Fruit fly (Drosophila melanogaster) whole organism, embryonic: ENCODE results near the gene CG11396.

Experiments used
- Blimp-1 ChIP-seq: fragments of 200-800 bp; sonication (Bioruptor generic); optimal IDR thresholded peaks from 3 replicates; lab custom pipeline; 2018; ENCODE audit warnings: missing biosample characterization, missing genetic modification characterization, mild to moderate bottlenecking, moderate library complexity, missing genetic modification reagents
- CG13775 ChIP-seq: fragments of 200-800 bp; sonication (Bioruptor generic); optimal IDR thresholded peaks from 3 replicates; lab custom pipeline; 2017; ENCODE audit warnings: missing biosample characterization, mild to moderate bottlenecking, missing genetic modification characterization
- CG13894 ChIP-seq: fragments of 200-800 bp; sonication (Bioruptor generic); optimal IDR thresholded peaks from 3 replicates; lab custom pipeline; 2018; ENCODE audit warnings: missing biosample characterization, mild to moderate bottlenecking, missing genetic modification characterization, moderate library complexity
- CG14441 ChIP-seq: fragments of 200-800 bp; sonication (Bioruptor generic); IDR thresholded peaks from 2 replicates; pipeline ENCODE4 v1.3.6; 2022; ENCODE audit warnings: missing biosample characterization, missing genetic modification characterization
- CG15073 ChIP-seq: fragments of 200-800 bp; sonication (Bioruptor generic); optimal IDR thresholded peaks from 2 replicates; lab custom pipeline; 2016; ENCODE audit warnings: missing biosample characterization, missing genetic modification characterization
- CG15514 ChIP-seq: fragments of 200-800 bp; sonication (Bioruptor generic); optimal IDR thresholded peaks from 3 replicates; lab custom pipeline; 2017; ENCODE audit warnings: missing biosample characterization, missing genetic modification characterization, mild to moderate bottlenecking, moderate library complexity, missing genetic modification reagents
- CG1603 ChIP-seq: fragments of 200-800 bp; sonication (Bioruptor generic); optimal IDR thresholded peaks from 2 replicates; lab custom pipeline; 2019; ENCODE audit warnings: missing biosample characterization, mild to moderate bottlenecking, missing genetic modification characterization, moderate library complexity
- CG17359 ChIP-seq: fragments of 200-800 bp; sonication (Bioruptor generic); optimal IDR thresholded peaks from 3 replicates; lab custom pipeline; 2018; ENCODE audit warnings: missing biosample characterization, mild to moderate bottlenecking, missing genetic modification characterization, moderate library complexity
- CG3407 ChIP-seq: fragments of 200-800 bp; sonication (Bioruptor generic); optimal IDR thresholded peaks from 2 replicates; lab custom pipeline; 2018; ENCODE audit warnings: missing biosample characterization, mild to moderate bottlenecking, missing genetic modification characterization
- CG6175 ChIP-seq: fragments of 200-800 bp; sonication (Bioruptor generic); IDR thresholded peaks from 3 replicates; pipeline ENCODE4 v1.3.6; 2022; ENCODE audit warnings: missing biosample characterization, missing genetic modification characterization
- CG6272 ChIP-seq: fragments of 200-800 bp; sonication (Bioruptor generic); IDR thresholded peaks from 2 replicates; pipeline ENCODE4 v1.3.6; 2022; ENCODE audit warnings: missing biosample characterization, missing genetic modification characterization
- CG7786 ChIP-seq: fragments of 200-800 bp; sonication (Bioruptor generic); optimal IDR thresholded peaks from 2 replicates; lab custom pipeline; 2016; ENCODE audit warnings: missing biosample characterization, missing genetic modification characterization
- CG7928 ChIP-seq: fragments of 200-800 bp; sonication (Bioruptor generic); optimal IDR thresholded peaks from 2 replicates; lab custom pipeline; 2017; ENCODE audit warnings: missing biosample characterization, mild to moderate bottlenecking, missing genetic modification characterization
- CG7963 ChIP-seq: fragments of 200-800 bp; sonication (Bioruptor generic); IDR thresholded peaks from 3 replicates; pipeline ENCODE4 v1.3.6; 2022; ENCODE audit warnings: missing biosample characterization, missing genetic modification characterization; ENCODE audit not compliant: partially characterized antibody
- CG9437 ChIP-seq: fragments of 200-800 bp; sonication (Bioruptor generic); optimal IDR thresholded peaks from 2 replicates; lab custom pipeline; 2018; ENCODE audit warnings: missing biosample characterization, mild to moderate bottlenecking, missing genetic modification characterization
- Dad ChIP-seq: fragments of 200-800 bp; sonication (Bioruptor generic); optimal IDR thresholded peaks from 3 replicates; lab custom pipeline; 2016; ENCODE audit warnings: missing biosample characterization, missing genetic modification characterization
- ERR ChIP-seq: fragments of 200-800 bp; sonication (Bioruptor generic); optimal IDR thresholded peaks from 2 replicates; lab custom pipeline; 2016; ENCODE audit warnings: missing biosample characterization, missing genetic modification characterization
- HHEX ChIP-seq: fragments of 200-800 bp; sonication (Bioruptor generic); optimal IDR thresholded peaks from 3 replicates; lab custom pipeline; 2017; ENCODE audit warnings: missing biosample characterization, mild to moderate bottlenecking, missing genetic modification characterization, missing genetic modification reagents
- HLH54F ChIP-seq: fragments of 200-800 bp; sonication (Bioruptor generic); optimal IDR thresholded peaks from 3 replicates; lab custom pipeline; 2016; ENCODE audit warnings: missing biosample characterization, missing genetic modification characterization
- Med ChIP-seq: fragments of 200-800 bp; sonication (Bioruptor generic); peaks from one replicate; lab custom pipeline; 2016; ENCODE audit warnings: missing biosample characterization, missing genetic modification characterization, mild to moderate bottlenecking, inconsistent platforms, moderate library complexity
- Oaz ChIP-seq: fragments of 200-800 bp; sonication (Bioruptor generic); IDR thresholded peaks from 2 replicates; pipeline ENCODE4 v1.3.6; 2022; ENCODE audit warnings: missing biosample characterization, missing genetic modification characterization
- Vsx1 ChIP-seq: fragments of 200-800 bp; sonication (Bioruptor generic); optimal IDR thresholded peaks from 2 replicates; lab custom pipeline; 2017; ENCODE audit warnings: missing biosample characterization, mild to moderate bottlenecking, missing genetic modification characterization, missing genetic modification reagents
- abd-A ChIP-seq: fragments of 200-800 bp; sonication (Bioruptor generic); optimal IDR thresholded peaks from 3 replicates; lab custom pipeline; 2019; ENCODE audit warnings: missing biosample characterization, mild to moderate bottlenecking, missing genetic modification characterization, moderate library complexity
- aop ChIP-seq: fragments of 200-800 bp; sonication (Bioruptor generic); IDR thresholded peaks from 2 replicates; pipeline ENCODE4 v1.3.6; 2022; ENCODE audit warnings: missing biosample characterization, missing genetic modification characterization
- ase ChIP-seq: fragments of 200-800 bp; sonication (Bioruptor generic); IDR thresholded peaks from 3 replicates; pipeline ENCODE4 v1.3.6; 2022; ENCODE audit warnings: missing biosample characterization, missing genetic modification characterization
- bbx ChIP-seq: fragments of 200-800 bp; sonication (Bioruptor generic); IDR thresholded peaks from 2 replicates; pipeline ENCODE4 v1.3.6; 2022; ENCODE audit warnings: missing biosample characterization, missing genetic modification characterization; ENCODE audit not compliant: partially characterized antibody
- cato ChIP-seq: fragments of 200-800 bp; sonication (Bioruptor generic); optimal IDR thresholded peaks from 2 replicates; lab custom pipeline; 2016; ENCODE audit warnings: missing biosample characterization, missing genetic modification characterization, borderline replicate concordance
- crp ChIP-seq, 2 experiments: fragments of 200-800 bp; sonication (Bioruptor generic); optimal IDR thresholded peaks; 2 replicates in 1 of 2; 3 replicates in 1 of 2; lab custom pipeline; 2017; ENCODE audit warnings: missing biosample characterization in 2 of 2, missing genetic modification characterization in 2 of 2, mild to moderate bottlenecking in 1 of 2, moderate library complexity in 1 of 2
- ewg ChIP-seq: fragments of 200-800 bp; sonication (Bioruptor generic); optimal IDR thresholded peaks from 3 replicates; lab custom pipeline; 2017; ENCODE audit warnings: mild to moderate bottlenecking, missing biosample characterization, missing genetic modification reagents, missing genetic modification characterization
- gce ChIP-seq: fragments of 200-800 bp; sonication (Bioruptor generic); IDR thresholded peaks from 3 replicates; pipeline ENCODE4 v1.3.6; 2022; ENCODE audit warnings: missing biosample characterization, missing genetic modification characterization
- grau ChIP-seq: fragments of 200-800 bp; optimal IDR thresholded peaks from 3 replicates; lab custom pipeline; 2019; ENCODE audit warnings: missing biosample characterization, mild to moderate bottlenecking, missing genetic modification characterization, moderate library complexity
- gsb ChIP-seq: fragments of 200-800 bp; sonication (Bioruptor generic); IDR thresholded peaks from 2 replicates; pipeline ENCODE4 v1.3.6; 2022; ENCODE audit warnings: missing biosample characterization, missing genetic modification characterization
- nau ChIP-seq: fragments of 200-800 bp; sonication (Bioruptor generic); optimal IDR thresholded peaks from 3 replicates; lab custom pipeline; 2017; ENCODE audit warnings: missing biosample characterization, mild to moderate bottlenecking, missing genetic modification characterization, missing genetic modification reagents
- onecut ChIP-seq: fragments of 200-800 bp; sonication (Bioruptor generic); IDR thresholded peaks from 2 replicates; pipeline ENCODE4 v1.3.6; 2022; ENCODE audit warnings: missing biosample characterization, missing genetic modification characterization
- otp ChIP-seq: fragments of 200-800 bp; sonication (Bioruptor generic); IDR thresholded peaks from 3 replicates; pipeline ENCODE4, ENCODE4 v1.3.6; 2022; ENCODE audit warnings: missing biosample characterization, missing genetic modification characterization
- run ChIP-seq: fragments of 200-800 bp; sonication (Bioruptor generic); optimal IDR thresholded peaks from 3 replicates; lab custom pipeline; 2018; ENCODE audit warnings: missing biosample characterization, mild to moderate bottlenecking, missing genetic modification characterization
- sens ChIP-seq: fragments of 200-800 bp; sonication (Bioruptor generic); peaks from one replicate; lab custom pipeline; 2016; ENCODE audit warnings: missing biosample characterization, missing genetic modification characterization
- sisA ChIP-seq: fragments of 200-800 bp; sonication (Bioruptor generic); IDR thresholded peaks from 2 replicates; pipeline ENCODE4 v1.3.6; 2022; ENCODE audit warnings: missing biosample characterization, missing genetic modification characterization
- zen ChIP-seq: fragments of 200-800 bp; sonication (Bioruptor generic); optimal IDR thresholded peaks from 3 replicates; lab custom pipeline; 2018; ENCODE audit warnings: missing biosample characterization, mild to moderate bottlenecking, missing genetic modification characterization, moderate library complexity

CG11396 gene

dm6 chr3L:20755585-20755984 is 32.4 kb downstream of the CG11396 start, which contains the start of gene CG33912:
CG33912 (minus strand) TSS chr3L:20755685.
- no peak for TF ChIP-seq crp (GFP tag; optimal IDR thresholded peaks at IDR 0.05; lab: Kevin White, UChicago)
- no peak for TF ChIP-seq ewg (GFP tag; lab: Kevin White, UChicago)
- no peak for TF ChIP-seq Vsx1 (GFP tag; lab: Kevin White, UChicago)
- TF ChIP-seq aop (GFP tag; lab: Robert Waterston, UW): no peak
- no peak for TF ChIP-seq gce
- no peak for TF ChIP-seq nau (GFP tag; lab: Kevin White, UChicago)
- TF ChIP-seq CG7963 (GFP tag; lab: Robert Waterston, UW): no peak
- no peak for TF ChIP-seq HHEX (GFP tag; lab: Kevin White, UChicago)

dm6 chr3L:20752964-20753363 is 35.0 kb downstream of the CG11396 start:
- no peak for TF ChIP-seq CG6272 (GFP tag; lab: Robert Waterston, UW)
- TF ChIP-seq zen (tag; lab: Kevin White, UChicago): no peak
- no peak for TF ChIP-seq otp (GFP tag; lab: Robert Waterston, UW)
- no peak for TF ChIP-seq Blimp-1 (GFP tag; lab: Kevin White, UChicago)
- TF ChIP-seq CG7928 (GFP tag; lab: Kevin White, UChicago): no peak
- TF ChIP-seq CG6175 (GFP tag; lab: Robert Waterston, UW): no peak
- TF ChIP-seq CG15514: no peak
- TF ChIP-seq run (tag; lab: Kevin White, UChicago): no peak
- TF ChIP-seq CG15073 (GFP tag; lab: Kevin White, UChicago): no peak
- peak; percentile 49 for TF ChIP-seq Med (GFP tag; lab: Kevin White, UChicago)
- TF ChIP-seq sisA (GFP tag; lab: Robert Waterston, UW): no peak
- no peak for TF ChIP-seq cato (GFP tag; lab: Kevin White, UChicago)
- TF ChIP-seq CG9437 (GFP tag; lab: Kevin White, UChicago): no peak
- no peak for TF ChIP-seq Oaz (GFP tag; lab: Robert Waterston, UW)
- no peak for TF ChIP-seq ase (GFP tag; lab: Robert Waterston, UW)
- no peak for TF ChIP-seq CG17359 (tag; lab: Kevin White, UChicago)
- no peak for TF ChIP-seq Dad
- no peak for TF ChIP-seq grau (tag; lab: Kevin White, UChicago)
- peak; percentile 35; the same call in 1 of the 2 replicates for TF ChIP-seq onecut (GFP tag; lab: Robert Waterston, UW)
- no peak for TF ChIP-seq CG14441 (GFP tag; lab: Robert Waterston, UW)
- peak; percentile 68 for TF ChIP-seq CG13894 (tag; lab: Kevin White, UChicago)
- TF ChIP-seq CG7786 (GFP tag; lab: Kevin White, UChicago): no peak
- TF ChIP-seq bbx (GFP tag; lab: Robert Waterston, UW): no peak
- peak; percentile 68 for TF ChIP-seq CG13775 (GFP tag; lab: Kevin White, UChicago)
- TF ChIP-seq sens: no peak
- TF ChIP-seq CG1603: no peak
- TF ChIP-seq ERR: no peak
- TF ChIP-seq abd-A (tag; lab: Kevin White, UChicago): peak; percentile 80
- TF ChIP-seq gsb (GFP tag; lab: Robert Waterston, UW): no peak
- TF ChIP-seq CG3407 (GFP tag; lab: Kevin White, UChicago): no peak
- no peak for TF ChIP-seq HLH54F (GFP tag; lab: Kevin White, UChicago)
- TF ChIP-seq, all 482 proteins: peak for 5
